Fruit fly (Drosophila melanogaster): ENCODE data around the gene CG11755.

CG11755 gene

dm6 chr3R:8663668-8664283 is 12.9 kb upstream of the CG11755 start, which contains the start of gene CG8032 (continued):
- TF ChIP-seq CG33213 (GFP tag; optimal IDR thresholded peaks at IDR 0.05) (peak; percentile 55), CG15601 (tag; optimal IDR thresholded peaks at IDR 0.05) (peak; percentile 41), sna (GFP tag; IDR thresholded peaks at IDR 0.05; ENCODE audit: partially characterized antibody) (peak; percentile 62), CG31388 (GFP tag; optimal IDR thresholded peaks at IDR 0.05) (no peak), CG3995 (GFP tag; optimal IDR thresholded peaks at IDR 0.05) (peak; percentile 70), gro (GFP tag; optimal IDR thresholded peaks at IDR 0.05) (peak; percentile 42), HLHmδ (GFP tag; optimal IDR thresholded peaks at IDR 0.05) (no peak)

- peak; percentile 76 for TF ChIP-seq CG10431 (GFP tag; optimal IDR thresholded peaks at IDR 0.05)
- TF ChIP-seq CG6654 (GFP tag; optimal IDR thresholded peaks at IDR 0.05) = no peak
- no peak for TF ChIP-seq CG2120 (GFP tag; optimal IDR thresholded peaks at IDR 0.05)
- TF ChIP-seq CG30431 (GFP tag; optimal IDR thresholded peaks at IDR 0.05) = no peak
- TF ChIP-seq CG12942 (GFP tag; optimal IDR thresholded peaks at IDR 0.05) = no peak
- TF ChIP-seq B-H2 (GFP tag; optimal IDR thresholded peaks at IDR 0.05) = no peak
- TF ChIP-seq onecut (GFP tag; IDR thresholded peaks at IDR 0.05) = peak; percentile 99
- TF ChIP-seq slou (GFP tag; optimal IDR thresholded peaks at IDR 0.05) = no peak
- peak; percentile 38 for TF ChIP-seq exex (tag; optimal IDR thresholded peaks at IDR 0.05)
- no peak for TF ChIP-seq bcd (GFP tag; optimal IDR thresholded peaks at IDR 0.05)
- no peak for TF ChIP-seq NFAT (GFP tag; IDR thresholded peaks at IDR 0.05)
- no peak for TF ChIP-seq CG7372 (GFP tag; IDR thresholded peaks at IDR 0.05)
- no peak for TF ChIP-seq lola (GFP tag; optimal IDR thresholded peaks at IDR 0.05)
- no peak for TF ChIP-seq shn (GFP tag; optimal IDR thresholded peaks at IDR 0.05)
- peak; percentile 2 for TF ChIP-seq sug (tag; optimal IDR thresholded peaks at IDR 0.05)
- no peak for TF ChIP-seq Camta (GFP tag; optimal IDR thresholded peaks at IDR 0.05)
- no peak for TF ChIP-seq CG17829 (tag; optimal IDR thresholded peaks at IDR 0.05)
- TF ChIP-seq Eip74EF (GFP tag; optimal IDR thresholded peaks at IDR 0.05) = no peak
- TF ChIP-seq crc (GFP tag; optimal IDR thresholded peaks at IDR 0.05) = no peak
- no peak for TF ChIP-seq fru (optimal IDR thresholded peaks at IDR 0.05)
- TF ChIP-seq CG12769 (tag; optimal IDR thresholded peaks at IDR 0.05) = peak; percentile 0
- TF ChIP-seq Pdp1 (GFP tag; optimal IDR thresholded peaks at IDR 0.05) = peak in 1 of 2 experiments; percentile 96
- no peak for TF ChIP-seq CG17612 (GFP tag; IDR thresholded peaks at IDR 0.05)
- TF ChIP-seq Opbp (GFP tag; IDR thresholded peaks at IDR 0.05; ENCODE audit: partially characterized antibody) = no peak
- TF ChIP-seq ase (GFP tag; IDR thresholded peaks at IDR 0.05) = no peak
- no peak for TF ChIP-seq CG13624 (GFP tag; optimal IDR thresholded peaks at IDR 0.05)
- no peak for TF ChIP-seq vnd (GFP tag; IDR thresholded peaks at IDR 0.05; ENCODE audit: partially characterized antibody)
- no peak for TF ChIP-seq ci (GFP tag; IDR thresholded peaks at IDR 0.05)
- peak; percentile 54 for TF ChIP-seq sd (tag; optimal IDR thresholded peaks at IDR 0.05)
- TF ChIP-seq z (GFP tag; IDR thresholded peaks at IDR 0.05) = no peak
- TF ChIP-seq eyg (GFP tag; optimal IDR thresholded peaks at IDR 0.05) = no peak
- TF ChIP-seq CG11695 (GFP tag; IDR thresholded peaks at IDR 0.05) = no peak
- TF ChIP-seq ERR (GFP tag; optimal IDR thresholded peaks at IDR 0.05) = no peak
- peak; percentile 2 for TF ChIP-seq nau (GFP tag; optimal IDR thresholded peaks at IDR 0.05)
- TF ChIP-seq CG4617 (GFP tag; optimal IDR thresholded peaks at IDR 0.05; ENCODE audit: borderline replicate concordance) = no peak
- no peak for TF ChIP-seq CG17186 (GFP tag; optimal IDR thresholded peaks at IDR 0.05)
- no peak for TF ChIP-seq Xbp1 (GFP tag; optimal IDR thresholded peaks at IDR 0.05)
- no peak for TF ChIP-seq CG12659 (GFP tag; optimal IDR thresholded peaks at IDR 0.05)
- TF ChIP-seq btn (GFP tag; optimal IDR thresholded peaks at IDR 0.05) = no peak
- no peak for TF ChIP-seq croc (GFP tag; conservative IDR thresholded peaks at IDR 0.05)
- TF ChIP-seq sisA (GFP tag; IDR thresholded peaks at IDR 0.05) = no peak
Observed at dm6 chr3R:8664699-8665340, 11.9 kb upstream of the CG11755 start.

Data from whole organism, embryonic.